Fruit fly (Drosophila melanogaster): ENCODE results near the gene Taf10.
A peak's percentile ranks its signal among the peaks of the same experiment; 100 is the strongest.

Gene Taf10

DNA sequence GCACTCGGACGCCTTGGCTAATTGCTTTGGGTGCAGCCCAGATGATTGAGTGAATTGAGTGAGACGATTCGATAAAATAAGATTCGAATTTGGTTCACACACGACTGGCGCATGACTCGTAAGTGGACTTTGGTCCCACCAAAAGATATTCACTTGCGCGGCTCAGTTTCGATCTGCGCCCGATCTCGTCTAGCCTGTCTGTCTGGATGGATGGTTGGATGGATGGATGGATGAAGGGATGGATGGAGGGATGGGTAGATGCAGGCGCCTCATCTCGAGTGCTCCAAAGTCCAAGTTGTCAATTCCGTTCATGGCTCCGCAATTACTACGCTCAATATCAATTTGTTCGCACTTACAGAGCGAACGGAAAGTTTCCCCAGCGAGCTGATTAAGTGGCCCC is 34.8 kb downstream of the Taf10 start (continued):
- TF ChIP-seq Sox102F (GFP tag; optimal IDR thresholded peaks at IDR 0.05) (no peak), CG1621 (tag; optimal IDR thresholded peaks at IDR 0.05) (peak; percentile 55), Eip75B (GFP tag; optimal IDR thresholded peaks at IDR 0.05) (no peak), CG16779 (tag; optimal IDR thresholded peaks at IDR 0.05) (peak; percentile 39), acj6 (GFP tag; optimal IDR thresholded peaks at IDR 0.05) (no peak), CG32006 (GFP tag; optimal IDR thresholded peaks at IDR 0.05) (no peak), CG6792 (GFP tag; optimal IDR thresholded peaks at IDR 0.05) (no peak), Blimp-1 (GFP tag; optimal IDR thresholded peaks at IDR 0.05) (no peak), CG9139 (GFP tag; optimal IDR thresholded peaks at IDR 0.05) (peak; percentile 88), Sox15 (GFP tag; optimal IDR thresholded peaks at IDR 0.05) (no peak), CG11762 (GFP tag; optimal IDR thresholded peaks at IDR 0.05; ENCODE audit: insufficient read depth) (no peak), CG6808 (GFP tag; optimal IDR thresholded peaks at IDR 0.05) (peak; percentile 84), Lpt (GFP tag; optimal IDR thresholded peaks at IDR 0.05) (peak; percentile 10), Smox (GFP tag; optimal IDR thresholded peaks at IDR 0.05) (no peak), CG6276 (GFP tag; optimal IDR thresholded peaks at IDR 0.05) (peak; percentile 88), Ets21C (GFP tag; optimal IDR thresholded peaks at IDR 0.05) (no peak), dsx (GFP tag; optimal IDR thresholded peaks at IDR 0.05; ENCODE audit: poor library complexity, severe bottlenecking) (no peak), pdm3 (GFP tag; optimal IDR thresholded peaks at IDR 0.05) (no peak), Hr4 (GFP tag; optimal IDR thresholded peaks at IDR 0.05) (peak; percentile 3), CG4318 (GFP tag; optimal IDR thresholded peaks at IDR 0.05) (no peak), lz (GFP tag; optimal IDR thresholded peaks at IDR 0.05) (no peak), Sox14 (GFP tag; optimal IDR thresholded peaks at IDR 0.05) (no peak), CG34406 (GFP tag; optimal IDR thresholded peaks at IDR 0.05) (no peak), CG7368 (GFP tag; optimal IDR thresholded peaks at IDR 0.05) (peak; percentile 33), CG10631 (GFP tag; optimal IDR thresholded peaks at IDR 0.05) (no peak), achi (GFP tag; optimal IDR thresholded peaks at IDR 0.05) (no peak), fd85E (GFP tag; optimal IDR thresholded peaks at IDR 0.05) (no peak), CG11902 (GFP tag; optimal IDR thresholded peaks at IDR 0.05) (no peak), esn (GFP tag; optimal IDR thresholded peaks at IDR 0.05) (no peak), CG10669 (GFP tag; optimal IDR thresholded peaks at IDR 0.05) (peak; percentile 57), Hr38 (GFP tag; optimal IDR thresholded peaks at IDR 0.05) (peak; percentile 27)

- TF ChIP-seq Ets21C (GFP tag; optimal IDR thresholded peaks at IDR 0.05) (no peak), CG6792 (GFP tag; optimal IDR thresholded peaks at IDR 0.05) (no peak), CG9139 (GFP tag; optimal IDR thresholded peaks at IDR 0.05) (peak; percentile 90), CG32006 (GFP tag; optimal IDR thresholded peaks at IDR 0.05) (peak; percentile 2), CG34406 (GFP tag; optimal IDR thresholded peaks at IDR 0.05) (no peak), CG8632 (GFP tag; optimal IDR thresholded peaks at IDR 0.05) (no peak), achi (GFP tag; optimal IDR thresholded peaks at IDR 0.05) (peak; percentile 60), fd59A (GFP tag; optimal IDR thresholded peaks at IDR 0.05) (no peak), lz (GFP tag; optimal IDR thresholded peaks at IDR 0.05) (no peak), Blimp-1 (GFP tag; optimal IDR thresholded peaks at IDR 0.05) (peak; percentile 41), topi (GFP tag; optimal IDR thresholded peaks at IDR 0.05) (peak; percentile 59), CG6808 (GFP tag; optimal IDR thresholded peaks at IDR 0.05) (peak; percentile 81), CG7368 (GFP tag; optimal IDR thresholded peaks at IDR 0.05) (peak; percentile 68), fd85E (GFP tag; optimal IDR thresholded peaks at IDR 0.05) (peak; percentile 43), CG16779 (tag; optimal IDR thresholded peaks at IDR 0.05) (peak; percentile 76), Sox102F (GFP tag; optimal IDR thresholded peaks at IDR 0.05) (peak; percentile 59), CG31627 (GFP tag; optimal IDR thresholded peaks at IDR 0.05) (no peak), CG8319 (GFP tag; optimal IDR thresholded peaks at IDR 0.05) (peak; percentile 39), Hr39 (GFP tag; optimal IDR thresholded peaks at IDR 0.05) (no peak), dsx (GFP tag; optimal IDR thresholded peaks at IDR 0.05; ENCODE audit: poor library complexity, severe bottlenecking) (peak; percentile 37), pdm3 (GFP tag; optimal IDR thresholded peaks at IDR 0.05) (peak; percentile 11), CG6854 (GFP tag; optimal IDR thresholded peaks at IDR 0.05) (peak; percentile 89), CG4318 (GFP tag; optimal IDR thresholded peaks at IDR 0.05) (no peak), CG10631 (GFP tag; optimal IDR thresholded peaks at IDR 0.05) (no peak), CG11294 (GFP tag; IDR thresholded peaks at IDR 0.05) (no peak), net (GFP tag; optimal IDR thresholded peaks at IDR 0.05) (peak; percentile 79), CG8119 (GFP tag; IDR thresholded peaks at IDR 0.05) (peak; percentile 63), Sox15 (GFP tag; optimal IDR thresholded peaks at IDR 0.05) (no peak), salr (GFP tag; optimal IDR thresholded peaks at IDR 0.05) (peak in 1 of 2 experiments; percentile 21), dac (GFP tag; optimal IDR thresholded peaks at IDR 0.05) (peak; percentile 25), CG1621 (tag; optimal IDR thresholded peaks at IDR 0.05) (peak; percentile 64), CG6276 (GFP tag; optimal IDR thresholded peaks at IDR 0.05) (peak; percentile 84), Eip75B (GFP tag; optimal IDR thresholded peaks at IDR 0.05) (peak; percentile 30), Ets96B (tag; optimal IDR thresholded peaks at IDR 0.05) (peak; percentile 49), CG15336 (GFP tag; IDR thresholded peaks at IDR 0.05) (peak; percentile 51; the same call in 1 of the 2 replicates), Eip78C (GFP tag) (peak; percentile 76)
Measured at dm6 chr2L:2804634-2805311, 37.1 kb downstream of the Taf10 start, which contains the start of gene daw. Gene daw (plus strand): TSS chr2L:2805261.
